Fruit fly (Drosophila melanogaster): ENCODE measurements around the gene CG14294.

CG14294 gene

DNA sequence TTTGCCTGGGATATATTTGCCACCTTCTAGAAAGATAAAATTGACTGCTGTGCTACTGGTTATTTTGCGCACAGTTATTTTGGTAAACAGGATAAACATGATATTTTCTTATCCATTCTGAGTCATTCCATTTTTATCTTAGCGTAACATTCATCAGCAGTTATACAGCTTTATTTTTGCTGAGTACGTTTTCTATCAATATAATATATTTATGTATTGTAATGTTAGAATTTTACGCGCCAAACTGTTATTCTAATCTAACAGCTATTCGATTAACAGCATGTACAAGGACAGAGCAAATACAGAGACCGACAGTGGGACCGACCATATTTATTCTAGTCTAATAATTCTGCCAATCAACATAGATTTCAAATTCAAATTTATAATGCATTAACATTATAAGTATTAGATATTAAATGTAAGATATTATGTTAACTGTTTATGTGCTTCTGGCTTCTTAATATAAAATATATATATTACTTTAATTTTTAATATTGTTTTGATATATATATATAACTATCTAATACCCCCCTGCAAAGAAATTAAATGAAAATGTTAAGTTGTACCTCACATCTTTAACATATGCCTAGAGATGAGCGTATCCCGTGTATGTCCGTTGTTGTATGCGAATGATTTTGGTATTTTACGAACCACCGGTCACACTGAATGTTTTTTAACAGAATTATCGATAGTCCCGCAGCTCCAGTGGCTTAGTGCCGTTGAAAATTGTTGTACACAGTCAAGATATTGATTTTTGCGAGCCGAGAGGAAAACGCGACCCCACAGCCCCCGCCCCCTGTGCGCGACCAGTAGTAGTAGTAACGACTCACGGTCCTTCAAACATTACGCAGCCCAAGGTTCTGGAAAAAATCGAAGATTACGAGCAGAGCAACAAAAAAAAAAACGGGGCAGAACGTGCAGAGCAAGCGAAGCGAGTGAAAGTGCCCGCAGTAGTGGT lies 4.1 kb upstream of the CG14294 start, which contains the start of gene EndoA (continued):
- TF ChIP-seq sob (GFP tag; IDR thresholded peaks at IDR 0.05) (no peak), sna (GFP tag; IDR thresholded peaks at IDR 0.05; ENCODE audit: partially characterized antibody) (peak; percentile 67), CHES-1-like (GFP tag; optimal IDR thresholded peaks at IDR 0.05) (no peak), CG10147 (GFP tag; optimal IDR thresholded peaks at IDR 0.05) (peak; percentile 33), CG14667 (GFP tag; IDR thresholded peaks at IDR 0.05) (peak; percentile 10; the same call in 1 of the 2 replicates), caup (GFP tag; optimal IDR thresholded peaks at IDR 0.05; ENCODE audit: severe bottlenecking) (peak; percentile 41), Jarid2 (GFP tag; optimal IDR thresholded peaks at IDR 0.05) (peak; percentile 73), CG6175 (GFP tag; IDR thresholded peaks at IDR 0.05) (no peak), yki (optimal IDR thresholded peaks at IDR 0.05) (no peak), CG6689 (GFP tag; IDR thresholded peaks at IDR 0.05) (no peak; the same call in 1 of the 2 replicates), CG34224 (GFP tag; IDR thresholded peaks at IDR 0.05; ENCODE audit: partially characterized antibody) (peak; percentile 68), CG14860 (GFP tag; IDR thresholded peaks at IDR 0.05; ENCODE audit: partially characterized antibody) (peak; percentile 55; the same call in 1 of the 3 replicates), Blimp-1 (GFP tag; optimal IDR thresholded peaks at IDR 0.05) (peak; percentile 80), CG11504 (tag; optimal IDR thresholded peaks at IDR 0.05) (peak; percentile 73), CG12744 (GFP tag; optimal IDR thresholded peaks at IDR 0.05) (no peak), CG17361 (GFP tag; IDR thresholded peaks at IDR 0.05) (peak; percentile 74), MESR4 (GFP tag; optimal IDR thresholded peaks at IDR 0.05) (peak; percentile 95), crc (GFP tag; optimal IDR thresholded peaks at IDR 0.05) (no peak), CG10431 (GFP tag; optimal IDR thresholded peaks at IDR 0.05) (no peak), unpg (GFP tag; optimal IDR thresholded peaks at IDR 0.05) (peak; percentile 55), CG16779 (GFP tag; IDR thresholded peaks at IDR 0.05) (no peak), CG2129 (GFP tag; IDR thresholded peaks at IDR 0.05; ENCODE audit: partially characterized antibody) (peak; percentile 21; the same call in 1 of the 2 replicates), CG9215 (GFP tag; IDR thresholded peaks at IDR 0.05) (0 out of 2 replicates have a peak, but pooled peaks have one; percentile 7), E2f2 (GFP tag; IDR thresholded peaks at IDR 0.05) (peak; percentile 64), ssp (GFP tag; IDR thresholded peaks at IDR 0.05) (no peak), Fer3 (tag; optimal IDR thresholded peaks at IDR 0.05) (peak; percentile 41), CG7271 (tag; optimal IDR thresholded peaks at IDR 0.05) (no peak), Hr51 (GFP tag; optimal IDR thresholded peaks at IDR 0.05) (peak; percentile 3 to 59), fd102C (GFP tag; optimal IDR thresholded peaks at IDR 0.05) (no peak), mirr (GFP tag; optimal IDR thresholded peaks at IDR 0.05) (no peak), Mrtf (GFP tag; IDR thresholded peaks at IDR 0.05) (no peak), ab (GFP tag; optimal IDR thresholded peaks at IDR 0.05) (no peak), ro (GFP tag; IDR thresholded peaks at IDR 0.05) (no peak), CG7745 (tag; optimal IDR thresholded peaks at IDR 0.05) (no peak), Dip2 (GFP tag; IDR thresholded peaks at IDR 0.05) (no peak), Ravus (GFP tag; IDR thresholded peaks at IDR 0.05) (no peak), CG10959 (GFP tag; IDR thresholded peaks at IDR 0.05) (no peak), CG3407 (GFP tag; optimal IDR thresholded peaks at IDR 0.05) (peak; percentile 5), Dp (GFP tag; optimal IDR thresholded peaks at IDR 0.05) (peak; percentile 53), D (optimal IDR thresholded peaks at IDR 0.05) (no peak), D (GFP tag; optimal IDR thresholded peaks at IDR 0.05) (no peak), CG1647 (GFP tag; optimal IDR thresholded peaks at IDR 0.05) (no peak), CG2199 (GFP tag; IDR thresholded peaks at IDR 0.05) (no peak), CG17359 (tag; optimal IDR thresholded peaks at IDR 0.05) (peak; percentile 42), ato (GFP tag; IDR thresholded peaks at IDR 0.05; ENCODE audit: partially characterized antibody) (peak; percentile 52), abd-A (tag; optimal IDR thresholded peaks at IDR 0.05) (peak; percentile 54), dan (GFP tag; IDR thresholded peaks at IDR 0.05) (no peak), crol (GFP tag; IDR thresholded peaks at IDR 0.05) (peak; percentile 58)

Data from whole organism, embryonic.